Worm (Caenorhabditis elegans) whole organism, late embryonic: ENCODE data around the gene isy-1.
A peak's percentile ranks its signal among the peaks of the same experiment; 100 is the strongest.

ENCODE experiments used
- C38D4.7 ChIP-seq: fragments of 200-800 bp; sonication (Bioruptor generic); optimal IDR thresholded peaks from 2 replicates; lab custom pipeline; 2018; ENCODE audit warnings: mild to moderate bottlenecking, missing genetic modification characterization, moderate library complexity, missing compliant biosample characterization
- F13H6.1 ChIP-seq: sonication (generic microtip); optimal IDR thresholded peaks from 2 replicates; lab custom pipeline; 2016; ENCODE audit warnings: missing genetic modification characterization, missing compliant biosample characterization
- Y22D7AL.16 ChIP-seq: sonication (generic microtip); optimal IDR thresholded peaks from 2 replicates; lab custom pipeline; 2016; ENCODE audit warnings: missing genetic modification characterization, missing compliant biosample characterization
- ahr-1 ChIP-seq: sonication (generic microtip); optimal IDR thresholded peaks from 2 replicates; lab custom pipeline; 2016; ENCODE audit warnings: missing genetic modification characterization, missing compliant biosample characterization
- ama-1 ChIP-seq: fragments of 150-350 bp; optimal IDR thresholded peaks from 2 replicates; lab custom pipeline; 2014
- ceh-14 ChIP-seq: sonication (generic microtip); optimal IDR thresholded peaks from 2 replicates; lab custom pipeline; 2016; ENCODE audit warnings: missing genotype, missing genetic modification characterization, missing compliant biosample characterization
- ceh-18 ChIP-seq: sonication (generic microtip); optimal IDR thresholded peaks from 2 replicates; lab custom pipeline; 2016; ENCODE audit warnings: missing genetic modification characterization, missing compliant biosample characterization
- ceh-2 ChIP-seq: sonication (generic microtip); optimal IDR thresholded peaks from 2 replicates; lab custom pipeline; 2016; ENCODE audit warnings: missing genotype, missing genetic modification characterization, missing compliant biosample characterization
- ceh-22 ChIP-seq: sonication (generic microtip); optimal IDR thresholded peaks from 2 replicates; lab custom pipeline; 2017; ENCODE audit warnings: missing biosample characterization, missing genetic modification characterization
- ceh-24 ChIP-seq: sonication (generic microtip); optimal IDR thresholded peaks from 2 replicates; lab custom pipeline; 2016; ENCODE audit warnings: mild to moderate bottlenecking, missing genetic modification characterization, missing compliant biosample characterization
- ceh-30 ChIP-seq: fragments of 150-350 bp; optimal IDR thresholded peaks from 2 replicates; lab custom pipeline; 2014; ENCODE audit warnings: missing biosample characterization, missing genetic modification characterization
- ceh-34 ChIP-seq: sonication (generic microtip); optimal IDR thresholded peaks from 2 replicates; lab custom pipeline; 2016; ENCODE audit warnings: mild to moderate bottlenecking, missing genetic modification characterization, missing compliant biosample characterization
- ceh-45 ChIP-seq: fragments of 200-800 bp; sonication (Bioruptor generic); IDR thresholded peaks from 2 replicates; pipeline ENCODE4 v1.3.6; 2022; ENCODE audit warnings: missing genetic modification reagents, missing genetic modification characterization, missing compliant biosample characterization
- ceh-48 ChIP-seq: sonication (generic microtip); optimal IDR thresholded peaks from 2 replicates; lab custom pipeline; 2016; ENCODE audit warnings: missing genetic modification characterization, inconsistent platforms, missing compliant biosample characterization
- ceh-6 ChIP-seq: fragments of 200-800 bp; sonication (Bioruptor generic); optimal IDR thresholded peaks from 2 replicates; lab custom pipeline; 2018; ENCODE audit warnings: mild to moderate bottlenecking, missing genetic modification characterization, missing compliant biosample characterization
- dve-1 ChIP-seq: sonication (generic microtip); optimal IDR thresholded peaks from 2 replicates; lab custom pipeline; 2017; ENCODE audit warnings: antibody characterized with exemption, mild to moderate bottlenecking, missing genetic modification characterization, missing compliant biosample characterization
- elt-2 ChIP-seq: sonication (generic microtip); optimal IDR thresholded peaks from 2 replicates; lab custom pipeline; 2016; ENCODE audit warnings: missing genetic modification reagents, missing genetic modification characterization, missing compliant biosample characterization
- elt-4 ChIP-seq: sonication (generic microtip); optimal IDR thresholded peaks from 2 replicates; lab custom pipeline; 2016; ENCODE audit warnings: missing genetic modification characterization, missing compliant biosample characterization
- ets-4 ChIP-seq: sonication (generic microtip); optimal IDR thresholded peaks from 2 replicates; lab custom pipeline; 2016; ENCODE audit warnings: missing genetic modification characterization, missing compliant biosample characterization
- fax-1 ChIP-seq: sonication (generic microtip); optimal IDR thresholded peaks from 2 replicates; lab custom pipeline; 2016; ENCODE audit warnings: missing genotype, missing genetic modification characterization, missing compliant biosample characterization
- fkh-10 ChIP-seq: fragments of 150-350 bp; optimal IDR thresholded peaks from 2 replicates; lab custom pipeline; 2014; ENCODE audit warnings: missing biosample characterization, missing genetic modification reagents, missing genetic modification characterization
- gmeb-2 ChIP-seq: sonication (generic microtip); optimal IDR thresholded peaks from 2 replicates; lab custom pipeline; 2016; ENCODE audit warnings: missing genetic modification characterization, inconsistent platforms, missing compliant biosample characterization
- hlh-13 ChIP-seq: fragments of 200-800 bp; sonication (Bioruptor generic); optimal IDR thresholded peaks from 2 replicates; lab custom pipeline; 2018; ENCODE audit warnings: mild to moderate bottlenecking, missing genetic modification characterization, missing compliant biosample characterization
- hlh-15 ChIP-seq: sonication (generic microtip); optimal IDR thresholded peaks from 2 replicates; lab custom pipeline; 2016; ENCODE audit warnings: missing genetic modification characterization, missing compliant biosample characterization
- hlh-30 ChIP-seq: sonication (generic microtip); optimal IDR thresholded peaks from 2 replicates; lab custom pipeline; 2017; ENCODE audit warnings: antibody characterized with exemption, missing genetic modification characterization, missing compliant biosample characterization; ENCODE audit not compliant: insufficient read depth
- hlh-6 ChIP-seq: sonication (generic microtip); optimal IDR thresholded peaks from 2 replicates; lab custom pipeline; 2016; ENCODE audit warnings: missing genotype, missing genetic modification characterization, missing compliant biosample characterization
- hlh-8 ChIP-seq: sonication (generic microtip); optimal IDR thresholded peaks from 2 replicates; lab custom pipeline; 2016; ENCODE audit warnings: missing genotype, missing genetic modification characterization, missing compliant biosample characterization
- lin-11 ChIP-seq: fragments of 200-800 bp; sonication (Bioruptor generic); optimal IDR thresholded peaks from 2 replicates; lab custom pipeline; 2018; ENCODE audit warnings: mild to moderate bottlenecking, missing genetic modification characterization, missing compliant biosample characterization
- mec-3 ChIP-seq: sonication (generic microtip); optimal IDR thresholded peaks from 2 replicates; lab custom pipeline; 2016; ENCODE audit warnings: borderline replicate concordance, missing genetic modification characterization, missing compliant biosample characterization
- nfya-1 ChIP-seq: sonication (generic microtip); optimal IDR thresholded peaks from 2 replicates; lab custom pipeline; 2017; ENCODE audit warnings: missing genetic modification characterization, mild to moderate bottlenecking, missing compliant biosample characterization, antibody characterized with exemption, moderate library complexity
- nhr-11 ChIP-seq: fragments of 150-350 bp; optimal IDR thresholded peaks from 2 replicates; lab custom pipeline; 2014; ENCODE audit warnings: missing biosample characterization, missing genetic modification characterization
- npax-4 ChIP-seq: sonication (generic microtip); optimal IDR thresholded peaks from 2 replicates; lab custom pipeline; 2016; ENCODE audit warnings: missing genetic modification characterization, missing compliant biosample characterization
- odd-2 ChIP-seq: sonication (generic microtip); optimal IDR thresholded peaks from 2 replicates; lab custom pipeline; 2017; ENCODE audit warnings: antibody characterized with exemption, mild to moderate bottlenecking, missing genetic modification characterization, missing compliant biosample characterization
- pag-3 ChIP-seq: sonication (generic microtip); optimal IDR thresholded peaks from 2 replicates; lab custom pipeline; 2016; ENCODE audit warnings: missing compliant biosample characterization, missing genetic modification characterization, borderline replicate concordance
- pat-9 ChIP-seq: fragments of 200-800 bp; sonication (Bioruptor generic); optimal IDR thresholded peaks from 2 replicates; lab custom pipeline; 2018; ENCODE audit warnings: mild to moderate bottlenecking, missing genetic modification characterization, moderate library complexity, missing compliant biosample characterization
- pax-1 ChIP-seq: fragments of 150-350 bp; optimal IDR thresholded peaks from 2 replicates; lab custom pipeline; 2014; ENCODE audit warnings: missing biosample characterization, missing genetic modification characterization
- pha-2 ChIP-seq: sonication (generic microtip); optimal IDR thresholded peaks from 2 replicates; lab custom pipeline; 2017; ENCODE audit warnings: mild to moderate bottlenecking, missing genetic modification characterization, missing compliant biosample characterization
- pha-4 ChIP-seq: fragments of 150-350 bp; optimal IDR thresholded peaks from 2 replicates; lab custom pipeline; 2018; ENCODE audit warnings: missing biosample characterization, missing genetic modification reagents, missing genetic modification characterization
- pqm-1 ChIP-seq: sonication (generic microtip); optimal IDR thresholded peaks from 2 replicates; lab custom pipeline; 2016; ENCODE audit warnings: missing genetic modification characterization, missing compliant biosample characterization
- pros-1 ChIP-seq: fragments of 150-350 bp; optimal IDR thresholded peaks from 2 replicates; lab custom pipeline; 2014; ENCODE audit warnings: missing biosample characterization, missing genetic modification reagents, missing genetic modification characterization
- ref-2 ChIP-seq: sonication (generic microtip); optimal IDR thresholded peaks from 2 replicates; lab custom pipeline; 2016; ENCODE audit warnings: missing genetic modification characterization, missing compliant biosample characterization
- rnt-1 ChIP-seq: sonication (generic microtip); optimal IDR thresholded peaks from 2 replicates; lab custom pipeline; 2016; ENCODE audit warnings: missing genetic modification characterization, missing compliant biosample characterization
- sdc-2 ChIP-seq: sonication (generic microtip); optimal IDR thresholded peaks from 2 replicates; lab custom pipeline; 2016; ENCODE audit warnings: missing genotype, missing genetic modification characterization, missing compliant biosample characterization
- sox-2 ChIP-seq: fragments of 200-800 bp; sonication (Bioruptor generic); IDR thresholded peaks from 2 replicates; pipeline ENCODE4 v1.3.6; 2022; ENCODE audit warnings: missing genetic modification reagents, missing genetic modification characterization, missing compliant biosample characterization
- sox-4 ChIP-seq: sonication (generic microtip); optimal IDR thresholded peaks from 2 replicates; lab custom pipeline; 2017; ENCODE audit warnings: mild to moderate bottlenecking, missing genetic modification characterization, inconsistent platforms, missing compliant biosample characterization
- tbx-2 ChIP-seq: sonication (generic microtip); optimal IDR thresholded peaks from 2 replicates; lab custom pipeline; 2016; ENCODE audit warnings: missing genetic modification characterization, missing compliant biosample characterization
- tbx-7 ChIP-seq: sonication (generic microtip); optimal IDR thresholded peaks from 2 replicates; lab custom pipeline; 2016; ENCODE audit warnings: missing genotype, missing genetic modification characterization, missing compliant biosample characterization
- ttx-3 ChIP-seq: sonication (generic microtip); optimal IDR thresholded peaks from 2 replicates; lab custom pipeline; 2016; ENCODE audit warnings: missing genetic modification reagents, missing genetic modification characterization, missing compliant biosample characterization
- unc-42 ChIP-seq: sonication (generic microtip); optimal IDR thresholded peaks from 2 replicates; lab custom pipeline; 2016; ENCODE audit warnings: missing genotype, missing genetic modification characterization, missing compliant biosample characterization
- unc-55 ChIP-seq: sonication (generic microtip); optimal IDR thresholded peaks from 2 replicates; lab custom pipeline; 2017; ENCODE audit warnings: missing biosample characterization, missing genetic modification reagents, missing genetic modification characterization
- zip-5 ChIP-seq: sonication (generic microtip); optimal IDR thresholded peaks from 2 replicates; lab custom pipeline; 2016; ENCODE audit warnings: missing genetic modification characterization, missing compliant biosample characterization
- ztf-16 ChIP-seq: sonication (generic microtip); optimal IDR thresholded peaks from 2 replicates; lab custom pipeline; 2017; ENCODE audit warnings: missing genetic modification characterization, missing compliant biosample characterization

isy-1 gene

ce11 chrV:10965501-10965900 lies 35.0 kb downstream of the isy-1 start, which contains the start of the genes ctf-4 and eef-1G (continued):
- TF ChIP-seq hlh-30 (peak; percentile 18), pros-1 (peak; percentile 5), tbx-2 (peak; percentile 72), ceh-30 (tag; lab: Kevin White, UChicago) (no peak), ceh-45 (GFP tag; lab: Robert Waterston, UW) (no peak), sox-2 (GFP tag; lab: Robert Waterston, UW) (no peak), ceh-6 (GFP tag; lab: Kevin White, UChicago) (no peak), C38D4.7 (GFP tag; lab: Kevin White, UChicago) (no peak), ets-4 (tag; lab: Kevin White, UChicago) (peak; percentile 29), ceh-2 (tag; lab: Kevin White, UChicago) (peak; percentile 18), unc-55 (peak; percentile 85), ceh-34 (tag; lab: Kevin White, UChicago) (peak; percentile 69), nhr-11 (no peak), ceh-18 (tag; lab: Kevin White, UChicago) (peak; percentile 62), lin-11 (tag; lab: Kevin White, UChicago) (no peak), hlh-13 (no peak), ama-1 (lab: Kevin White, UChicago) (no peak), sdc-2 (no peak), odd-2 (tag; lab: Kevin White, UChicago) (no peak), pax-1 (tag; lab: Kevin White, UChicago) (no peak), unc-42 (tag; lab: Kevin White, UChicago) (peak; percentile 52), F13H6.1 (tag; lab: Kevin White, UChicago) (no peak), ceh-22 (tag; lab: Kevin White, UChicago) (no peak), elt-2 (tag; lab: Kevin White, UChicago) (no peak), fkh-10 (GFP tag; lab: Kevin White, UChicago) (no peak), pat-9 (tag; lab: Kevin White, UChicago) (peak; percentile 41), rnt-1 (peak; percentile 90), ceh-48 (tag; lab: Kevin White, UChicago) (no peak), pha-2 (tag; lab: Kevin White, UChicago) (no peak), sox-4 (no peak), ceh-24 (tag; lab: Kevin White, UChicago) (peak; percentile 18)

DNA sequence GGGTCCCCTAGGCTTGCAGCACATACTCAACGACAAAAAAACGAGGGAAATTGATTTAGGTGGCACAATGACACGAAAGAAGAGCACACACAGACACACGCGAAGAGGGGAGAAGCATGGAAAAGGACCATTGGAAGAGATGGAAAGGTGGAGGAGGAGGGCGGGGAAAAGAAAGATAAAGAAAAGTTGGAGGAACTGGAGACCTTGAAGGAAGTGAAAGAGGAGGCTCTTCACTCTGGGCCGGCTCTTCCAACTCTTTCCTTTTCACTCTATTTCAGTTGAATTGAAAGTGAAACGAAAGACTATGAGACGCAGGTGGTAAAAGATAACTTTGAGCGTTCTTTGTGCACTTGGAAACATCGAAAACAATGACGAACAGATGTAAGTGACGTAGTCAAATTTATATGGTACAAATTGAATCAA lies 39.0 kb downstream of the isy-1 start:
- TF ChIP-seq ztf-16 = no peak
- TF ChIP-seq pqm-1 (tag; lab: Kevin White, UChicago) = no peak
- no peak for TF ChIP-seq pha-4
- TF ChIP-seq ceh-22 (tag; lab: Kevin White, UChicago) = no peak
- TF ChIP-seq rnt-1 = peak; percentile 48
- TF ChIP-seq mec-3 (tag; lab: Kevin White, UChicago) = peak; percentile 49
- TF ChIP-seq hlh-6 (tag; lab: Kevin White, UChicago) = no peak
- peak; percentile 48 for TF ChIP-seq tbx-2
- TF ChIP-seq pha-2 (tag; lab: Kevin White, UChicago) = no peak
- peak; percentile 1 for TF ChIP-seq nfya-1 (tag; lab: Kevin White, UChicago)
- no peak for TF ChIP-seq zip-5 (tag; lab: Kevin White, UChicago)
- TF ChIP-seq ceh-45 (GFP tag; lab: Robert Waterston, UW) = no peak
- TF ChIP-seq sdc-2 = no peak
- TF ChIP-seq unc-42 (tag; lab: Kevin White, UChicago) = peak; percentile 94
- peak; percentile 25 for TF ChIP-seq ref-2 (tag; lab: Kevin White, UChicago)
- TF ChIP-seq ceh-14 (tag; lab: Kevin White, UChicago) = peak; percentile 75
- no peak for TF ChIP-seq tbx-7 (tag; lab: Kevin White, UChicago)
- no peak for TF ChIP-seq ceh-30 (tag; lab: Kevin White, UChicago)
- TF ChIP-seq ceh-18 (tag; lab: Kevin White, UChicago) = peak; percentile 93
- no peak for TF ChIP-seq npax-4 (tag; lab: Kevin White, UChicago)
- TF ChIP-seq Y22D7AL.16 (tag; lab: Kevin White, UChicago) = no peak
- peak; percentile 27 for TF ChIP-seq fax-1 (tag; lab: Kevin White, UChicago)
- no peak for TF ChIP-seq ceh-24 (tag; lab: Kevin White, UChicago)
- no peak for TF ChIP-seq hlh-8 (tag; lab: Kevin White, UChicago)
- TF ChIP-seq ceh-34 (tag; lab: Kevin White, UChicago) = peak; percentile 44
- TF ChIP-seq pag-3 (tag; lab: Kevin White, UChicago) = no peak
- no peak for TF ChIP-seq sox-4
- TF ChIP-seq elt-4 (tag; lab: Kevin White, UChicago) = no peak
- TF ChIP-seq pat-9 (tag; lab: Kevin White, UChicago) = no peak
- TF ChIP-seq ahr-1 (tag; lab: Kevin White, UChicago) = no peak
- TF ChIP-seq gmeb-2 (tag; lab: Kevin White, UChicago) = no peak
- TF ChIP-seq dve-1 (tag; lab: Kevin White, UChicago) = no peak
- TF ChIP-seq ttx-3 (tag; lab: Kevin White, UChicago) = no peak
- no peak for TF ChIP-seq hlh-15
